Fruit fly (Drosophila melanogaster): ENCODE results near the gene CG3191.

Gene CG3191

dm6 chrX:2300293-2301068 lies 48.7 kb upstream of the CG3191 start (continued):
- TF ChIP-seq toy (GFP tag; IDR thresholded peaks at IDR 0.05) (peak; percentile 88), otp (GFP tag; IDR thresholded peaks at IDR 0.05) (peak; percentile 98), CG12659 (GFP tag; optimal IDR thresholded peaks at IDR 0.05) (peak; percentile 97), fd3F (GFP tag; optimal IDR thresholded peaks at IDR 0.05) (peak; percentile 94), Ptx1 (GFP tag; IDR thresholded peaks at IDR 0.05) (peak; percentile 98), CG11398 (GFP tag; optimal IDR thresholded peaks at IDR 0.05) (peak; percentile 94), H15 (GFP tag; IDR thresholded peaks at IDR 0.05) (peak; percentile 96), kni (GFP tag; optimal IDR thresholded peaks at IDR 0.05) (peak; percentile 66), CG11093 (GFP tag; IDR thresholded peaks at IDR 0.05) (peak; percentile 96), tin (GFP tag; optimal IDR thresholded peaks at IDR 0.05) (peak; percentile 89), salm (tag; optimal IDR thresholded peaks at IDR 0.05) (peak; percentile 92), br (optimal IDR thresholded peaks at IDR 0.05) (no peak), CG34422 (GFP tag; IDR thresholded peaks at IDR 0.05) (peak; percentile 98), CG10147 (GFP tag; optimal IDR thresholded peaks at IDR 0.05) (peak; percentile 84), CG30020 (tag; optimal IDR thresholded peaks at IDR 0.05) (peak; percentile 61), CG3065 (GFP tag; optimal IDR thresholded peaks at IDR 0.05) (peak; percentile 69), CG7271 (tag; optimal IDR thresholded peaks at IDR 0.05) (peak; percentile 11), shn (GFP tag; optimal IDR thresholded peaks at IDR 0.05) (peak; percentile 93), ase (GFP tag; IDR thresholded peaks at IDR 0.05) (peak; percentile 97), Vsx1 (GFP tag; optimal IDR thresholded peaks at IDR 0.05) (peak; percentile 89), CG11560 (tag; IDR thresholded peaks at IDR 0.05) (peak; percentile 84), zfh2 (GFP tag; optimal IDR thresholded peaks at IDR 0.05) (peak; percentile 87), Dip3 (GFP tag; optimal IDR thresholded peaks at IDR 0.05) (peak; percentile 93), yki (optimal IDR thresholded peaks at IDR 0.05) (no peak), CG33557 (GFP tag; optimal IDR thresholded peaks at IDR 0.05) (peak; percentile 65), CG9876 (GFP tag; optimal IDR thresholded peaks at IDR 0.05) (peak; percentile 61), cwo (GFP tag; optimal IDR thresholded peaks at IDR 0.05) (peak; percentile 89), CG34224 (GFP tag; IDR thresholded peaks at IDR 0.05; ENCODE audit: partially characterized antibody) (no peak), CG2120 (GFP tag; optimal IDR thresholded peaks at IDR 0.05) (peak; percentile 94), B-H1 (GFP tag; IDR thresholded peaks at IDR 0.05) (peak; percentile 96)

- TF ChIP-seq dpn (GFP tag; optimal IDR thresholded peaks at IDR 0.05) (peak; percentile 69 to 79), CG31224 (GFP tag; IDR thresholded peaks at IDR 0.05) (no peak), lab (GFP tag; optimal IDR thresholded peaks at IDR 0.05) (peak; percentile 74), sim (GFP tag; IDR thresholded peaks at IDR 0.05) (peak; percentile 73), stwl (tag; optimal IDR thresholded peaks at IDR 0.05) (peak; percentile 45), CG16813 (GFP tag; IDR thresholded peaks at IDR 0.05; ENCODE audit: partially characterized antibody) (no peak), CG12391 (tag; optimal IDR thresholded peaks at IDR 0.05) (peak; percentile 91), chif (GFP tag; optimal IDR thresholded peaks at IDR 0.05) (peak; percentile 74 to 81), CG8089 (GFP tag; optimal IDR thresholded peaks at IDR 0.05) (peak; percentile 82), Max (GFP tag; optimal IDR thresholded peaks at IDR 0.05) (peak; percentile 41), dm (GFP tag; optimal IDR thresholded peaks at IDR 0.05) (peak; percentile 61), mirr (GFP tag; optimal IDR thresholded peaks at IDR 0.05) (no peak), CG15269 (tag; optimal IDR thresholded peaks at IDR 0.05) (peak; percentile 76), crc (GFP tag; optimal IDR thresholded peaks at IDR 0.05) (peak; percentile 52), CG33213 (GFP tag; optimal IDR thresholded peaks at IDR 0.05) (peak; percentile 74), CG7357 (GFP tag; IDR thresholded peaks at IDR 0.05) (no peak), wek (GFP tag; optimal IDR thresholded peaks at IDR 0.05) (peak; percentile 73), CG16863 (GFP tag; optimal IDR thresholded peaks at IDR 0.05) (peak; percentile 81), Ada2b (GFP tag; IDR thresholded peaks at IDR 0.05) (peak; percentile 72), CG12155 (GFP tag; optimal IDR thresholded peaks at IDR 0.05) (peak; percentile 59), schlank (tag; optimal IDR thresholded peaks at IDR 0.05) (peak; percentile 3)
Measured at dm6 chrX:2298708-2299370, 47.0 kb upstream of the CG3191 start.

Measured in whole organism, embryonic.